Worm (Caenorhabditis elegans) whole organism, early embryonic: ENCODE measurements around the gene acs-12.

Experiments
- ama-1 ChIP-seq: fragments of 150-350 bp; optimal IDR thresholded peaks from 2 replicates; lab custom pipeline; 2014
- ceh-13 ChIP-seq: fragments of 200-800 bp; sonication (Bioruptor generic); optimal IDR thresholded peaks from 2 replicates; lab custom pipeline; 2018; ENCODE audit warnings: mild to moderate bottlenecking, missing genetic modification characterization, missing compliant biosample characterization
- ceh-36 ChIP-seq: sonication (generic microtip); optimal IDR thresholded peaks from 2 replicates; lab custom pipeline; 2016; ENCODE audit warnings: missing genetic modification characterization, inconsistent platforms, missing compliant biosample characterization
- flt-1 ChIP-seq: fragments of 200-800 bp; sonication (Bioruptor generic); IDR thresholded peaks from 2 replicates; pipeline ENCODE4 v1.3.6; 2022; ENCODE audit warnings: missing genetic modification characterization, missing compliant biosample characterization
- hmbx-1 ChIP-seq: sonication (generic microtip); optimal IDR thresholded peaks from 2 replicates; lab custom pipeline; 2016; ENCODE audit warnings: mild to moderate bottlenecking, missing genetic modification characterization, missing compliant biosample characterization
- sea-1 ChIP-seq: fragments of 200-800 bp; sonication (Bioruptor generic); conservative IDR thresholded peaks from 2 replicates; pipeline ENCODE4 v1.3.6; 2022; ENCODE audit warnings: missing genetic modification characterization, missing compliant biosample characterization
- tbx-37 ChIP-seq: fragments of 200-800 bp; sonication (Bioruptor generic); conservative IDR thresholded peaks from 2 replicates; pipeline ENCODE4 v1.3.6; 2022; ENCODE audit warnings: missing genetic modification reagents, missing genetic modification characterization, missing compliant biosample characterization

DNA sequence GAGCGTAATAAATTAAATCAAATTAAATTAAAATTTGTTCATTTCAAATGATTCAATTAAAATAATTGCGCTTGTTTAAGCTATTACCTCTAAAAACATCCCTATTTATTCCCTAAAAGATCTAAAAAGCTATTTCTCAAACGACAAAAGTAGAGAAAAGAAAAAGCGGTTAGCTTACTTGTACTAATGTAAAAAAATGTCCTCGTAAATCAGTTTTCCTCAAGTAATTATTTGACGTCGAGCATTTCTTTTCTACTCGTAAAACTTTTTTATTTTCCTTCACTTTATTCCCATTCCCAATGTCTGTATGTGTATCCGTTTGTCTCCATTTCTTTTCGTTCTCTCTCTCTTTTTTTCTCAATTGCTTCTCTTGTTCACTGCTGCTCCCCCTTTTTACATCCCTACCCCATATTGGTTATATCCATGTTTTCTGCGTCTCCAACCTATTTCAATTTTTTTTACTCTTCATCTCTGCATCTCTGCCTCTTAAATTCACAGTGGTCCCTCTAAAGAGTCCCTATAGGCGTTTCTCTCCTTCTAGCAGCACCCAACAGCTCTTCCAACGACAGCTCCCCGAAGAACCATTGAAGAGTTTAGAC, 24.8 kb upstream of the acs-12 start, which contains the start of gene unc-80:
- no peak for TF ChIP-seq ceh-13 (GFP tag; lab: Kevin White, UChicago)
- no peak for TF ChIP-seq ama-1 (lab: Kevin White, UChicago)
- TF ChIP-seq flt-1 (GFP tag; lab: Robert Waterston, UW) = no peak
- TF ChIP-seq tbx-37 (GFP tag; lab: Robert Waterston, UW) = no peak
- no peak for TF ChIP-seq hmbx-1
- no peak for TF ChIP-seq sea-1
- TF ChIP-seq ceh-36 (tag; lab: Kevin White, UChicago) = no peak
